Fruit fly (Drosophila melanogaster) whole organism, embryonic: ENCODE data around the gene Abl.

ENCODE experiments used
- Adf1 ChIP-seq: fragments of 200-800 bp; sonication (Bioruptor generic); IDR thresholded peaks from 2 replicates; pipeline ENCODE4 v1.3.6; 2022; ENCODE audit warnings: missing biosample characterization, missing genetic modification characterization
- B-H1 ChIP-seq: fragments of 200-800 bp; sonication (Bioruptor generic); IDR thresholded peaks from 3 replicates; pipeline ENCODE4 v1.3.6; 2022; ENCODE audit warnings: missing biosample characterization, missing genetic modification characterization
- BEAF-32 ChIP-seq: fragments of 200-800 bp; sonication (Bioruptor generic); optimal IDR thresholded peaks from 3 replicates; lab custom pipeline; 2017; ENCODE audit warnings: missing biosample characterization, missing genetic modification characterization, mild to moderate bottlenecking, moderate library complexity, missing genetic modification reagents
- CG1233 ChIP-seq: fragments of 200-800 bp; sonication (Bioruptor generic); optimal IDR thresholded peaks from 4 replicates; lab custom pipeline; 2018; ENCODE audit warnings: missing biosample characterization, mild to moderate bottlenecking, missing genetic modification characterization
- CG13775 ChIP-seq: fragments of 200-800 bp; sonication (Bioruptor generic); optimal IDR thresholded peaks from 3 replicates; lab custom pipeline; 2017; ENCODE audit warnings: missing biosample characterization, mild to moderate bottlenecking, missing genetic modification characterization
- CG16779 ChIP-seq: fragments of 200-800 bp; sonication (Bioruptor generic); IDR thresholded peaks from 2 replicates; pipeline ENCODE4 v1.3.6; 2022; ENCODE audit warnings: missing biosample characterization, missing genetic modification characterization
- CG17328 ChIP-seq: fragments of 200-800 bp; sonication (Bioruptor generic); IDR thresholded peaks from 2 replicates; pipeline ENCODE4 v1.3.6; 2022; ENCODE audit warnings: missing biosample characterization, missing genetic modification characterization
- CG31441 ChIP-seq: fragments of 200-800 bp; sonication (Bioruptor generic); IDR thresholded peaks from 2 replicates; pipeline ENCODE4 v1.3.6; 2022; ENCODE audit warnings: missing biosample characterization, missing genetic modification characterization
- CG34224 ChIP-seq: fragments of 200-800 bp; sonication (Bioruptor generic); IDR thresholded peaks from 3 replicates; pipeline ENCODE4 v1.3.6; 2022; ENCODE audit warnings: missing biosample characterization, missing genetic modification characterization; ENCODE audit not compliant: partially characterized antibody
- CG3847 ChIP-seq: fragments of 200-800 bp; sonication (Bioruptor generic); IDR thresholded peaks from 2 replicates; pipeline ENCODE4 v1.3.6; 2022; ENCODE audit warnings: missing biosample characterization, missing genetic modification characterization
- CG42726 ChIP-seq: fragments of 200-800 bp; sonication (Bioruptor generic); IDR thresholded peaks from 2 replicates; pipeline ENCODE4 v1.3.6; 2022; ENCODE audit warnings: missing biosample characterization, missing genetic modification characterization; ENCODE audit not compliant: partially characterized antibody
- CG4424 ChIP-seq: fragments of 200-800 bp; sonication (Bioruptor generic); optimal IDR thresholded peaks from 3 replicates; lab custom pipeline; 2016; ENCODE audit warnings: missing biosample characterization, missing genetic modification characterization
- CG4617 ChIP-seq: fragments of 200-800 bp; sonication (Bioruptor generic); optimal IDR thresholded peaks from 3 replicates; lab custom pipeline; 2016; ENCODE audit warnings: missing biosample characterization, missing genetic modification characterization, borderline replicate concordance
- CG4707 ChIP-seq: fragments of 200-800 bp; sonication (Bioruptor generic); optimal IDR thresholded peaks from 2 replicates; lab custom pipeline; 2018; ENCODE audit warnings: missing biosample characterization, mild to moderate bottlenecking, missing genetic modification characterization, moderate library complexity
- CG6254 ChIP-seq: fragments of 200-800 bp; sonication (Bioruptor generic); optimal IDR thresholded peaks from 3 replicates; lab custom pipeline; 2017; ENCODE audit warnings: mild to moderate bottlenecking, missing biosample characterization, missing genetic modification reagents, missing genetic modification characterization
- CG6689 ChIP-seq: fragments of 200-800 bp; sonication (Bioruptor generic); IDR thresholded peaks from 2 replicates; pipeline ENCODE4 v1.3.6; 2022; ENCODE audit warnings: missing biosample characterization, missing genetic modification characterization
- CG7745 ChIP-seq: fragments of 200-800 bp; sonication (Bioruptor generic); optimal IDR thresholded peaks from 2 replicates; lab custom pipeline; 2018; ENCODE audit warnings: missing biosample characterization, mild to moderate bottlenecking, missing genetic modification characterization, moderate library complexity
- CG8478 ChIP-seq: fragments of >200 bp; optimal IDR thresholded peaks from 2 replicates; lab custom pipeline; 2018
- CkIIα-i1 ChIP-seq: fragments of 200-800 bp; sonication (Bioruptor generic); IDR thresholded peaks from 2 replicates; pipeline ENCODE4 v1.3.6; 2022; ENCODE audit warnings: missing biosample characterization, missing genetic modification characterization
- Dip2 ChIP-seq: fragments of 200-800 bp; sonication (Bioruptor generic); IDR thresholded peaks from 2 replicates; pipeline ENCODE4 v1.3.6; 2022; ENCODE audit warnings: missing biosample characterization, missing genetic modification characterization
- Dip3 ChIP-seq: fragments of 200-800 bp; sonication (Bioruptor generic); optimal IDR thresholded peaks from 3 replicates; lab custom pipeline; 2016; ENCODE audit warnings: missing biosample characterization, missing genetic modification characterization
- Hr39 ChIP-seq: fragments of >200 bp; optimal IDR thresholded peaks from 2 replicates; lab custom pipeline; 2017
- Hr78 ChIP-seq, 2 experiments: fragments of 200-800 bp in 1 of 2; fragments of >200 bp in 1 of 2; sonication (Bioruptor generic) in 1 of 2; optimal IDR thresholded peaks; 2 replicates each; lab custom pipeline; 2017 to 2019; ENCODE audit warnings: missing biosample characterization in 2 of 2, missing genetic modification characterization in 2 of 2, mild to moderate bottlenecking in 1 of 2, moderate library complexity in 1 of 2
- Hsf ChIP-seq: fragments of 200-800 bp; sonication (Bioruptor generic); optimal IDR thresholded peaks from 3 replicates; lab custom pipeline; 2016; ENCODE audit warnings: missing biosample characterization, missing genetic modification characterization
- Jarid2 ChIP-seq: fragments of 200-800 bp; sonication (Bioruptor generic); optimal IDR thresholded peaks from 3 replicates; lab custom pipeline; 2017; ENCODE audit warnings: mild to moderate bottlenecking, missing biosample characterization, missing genetic modification reagents, missing genetic modification characterization
- Mad ChIP-seq: fragments of 200-800 bp; sonication (Bioruptor generic); optimal IDR thresholded peaks from 2 replicates; lab custom pipeline; 2016; ENCODE audit warnings: missing biosample characterization, missing genetic modification characterization
- Max ChIP-seq: fragments of 200-800 bp; sonication (Bioruptor generic); optimal IDR thresholded peaks from 2 replicates; lab custom pipeline; 2016; ENCODE audit warnings: missing biosample characterization, mild to moderate bottlenecking, missing genetic modification characterization
- Med ChIP-seq: fragments of 200-800 bp; sonication (Bioruptor generic); peaks from one replicate; lab custom pipeline; 2016; ENCODE audit warnings: missing biosample characterization, missing genetic modification characterization, mild to moderate bottlenecking, inconsistent platforms, moderate library complexity
- NFAT ChIP-seq: fragments of 200-800 bp; sonication (Bioruptor generic); IDR thresholded peaks from 2 replicates; pipeline ENCODE4 v1.3.6; 2022; ENCODE audit warnings: missing biosample characterization, missing genetic modification characterization
- Sox100B ChIP-seq: fragments of 200-800 bp; sonication (Bioruptor generic); optimal IDR thresholded peaks from 3 replicates; lab custom pipeline; 2018; ENCODE audit warnings: missing biosample characterization, mild to moderate bottlenecking, missing genetic modification characterization
- Spps ChIP-seq: fragments of 200-800 bp; sonication (Bioruptor generic); optimal IDR thresholded peaks from 2 replicates; lab custom pipeline; 2018; ENCODE audit warnings: missing biosample characterization, mild to moderate bottlenecking, missing genetic modification characterization
- abd-A ChIP-seq: fragments of 200-800 bp; sonication (Bioruptor generic); optimal IDR thresholded peaks from 3 replicates; lab custom pipeline; 2019; ENCODE audit warnings: missing biosample characterization, mild to moderate bottlenecking, missing genetic modification characterization, moderate library complexity
- ap ChIP-seq: fragments of 200-800 bp; sonication (Bioruptor generic); IDR thresholded peaks from 2 replicates; pipeline ENCODE4 v1.3.6; 2022; ENCODE audit warnings: missing biosample characterization, missing genetic modification characterization
- bigmax ChIP-seq: fragments of 200-800 bp; sonication (Bioruptor generic); optimal IDR thresholded peaks from 2 replicates; lab custom pipeline; 2018; ENCODE audit warnings: missing biosample characterization, mild to moderate bottlenecking, missing genetic modification characterization
- br ChIP-seq: fragments of >200 bp; optimal IDR thresholded peaks from 2 replicates; lab custom pipeline; 2017
- cwo ChIP-seq: fragments of 200-800 bp; sonication (Bioruptor generic); optimal IDR thresholded peaks from 3 replicates; lab custom pipeline; 2017; ENCODE audit warnings: missing biosample characterization, missing genetic modification characterization, mild to moderate bottlenecking, moderate library complexity, missing genetic modification reagents
- disco-r ChIP-seq: fragments of 200-800 bp; sonication (Bioruptor generic); optimal IDR thresholded peaks from 2 replicates; lab custom pipeline; 2016; ENCODE audit warnings: missing biosample characterization, missing genetic modification characterization
- dysf ChIP-seq: fragments of 200-800 bp; sonication (Bioruptor generic); IDR thresholded peaks from 3 replicates; pipeline ENCODE4 v1.3.6; 2022; ENCODE audit warnings: missing biosample characterization, missing genetic modification characterization
- esg ChIP-seq: fragments of 200-800 bp; sonication (Bioruptor generic); conservative IDR thresholded peaks from 2 replicates; pipeline ENCODE4 v1.3.6; 2022; ENCODE audit warnings: missing biosample characterization, missing genetic modification characterization
- inv ChIP-seq: fragments of 200-800 bp; sonication (Bioruptor generic); IDR thresholded peaks from 2 replicates; pipeline ENCODE4 v1.3.6; 2022; ENCODE audit warnings: missing biosample characterization, missing genetic modification characterization; ENCODE audit not compliant: partially characterized antibody
- pan ChIP-seq, 4 experiments: fragments of >200 bp in 3 of 4; fragments of 200-800 bp in 1 of 4; sonication (Bioruptor generic) in 1 of 4; optimal IDR thresholded peaks in 3 of 4; IDR thresholded peaks in 1 of 4; 2 replicates each; pipeline versions ENCODE4 v1.3.6 to Lab custom; 2017 to 2022; ENCODE audit warnings: missing biosample characterization in 2 of 4, missing genetic modification characterization in 2 of 4, mixed read lengths in 1 of 4
- pfk ChIP-seq: fragments of 200-800 bp; sonication (Bioruptor generic); optimal IDR thresholded peaks from 2 replicates; lab custom pipeline; 2018; ENCODE audit warnings: missing biosample characterization, mild to moderate bottlenecking, missing genetic modification characterization, moderate library complexity
- sens-2 ChIP-seq: fragments of 200-800 bp; sonication (Bioruptor generic); IDR thresholded peaks from 2 replicates; pipeline ENCODE4 v1.3.6; 2022; ENCODE audit warnings: missing biosample characterization, missing genetic modification characterization
- sob ChIP-seq: fragments of 200-800 bp; sonication (Bioruptor generic); IDR thresholded peaks from 2 replicates; pipeline ENCODE4 v1.3.6; 2022; ENCODE audit warnings: missing biosample characterization, missing genetic modification characterization
- vfl ChIP-seq: fragments of 200-800 bp; sonication (Bioruptor generic); optimal IDR thresholded peaks from 2 replicates; lab custom pipeline; 2016; ENCODE audit warnings: missing biosample characterization, missing genetic modification characterization
- wor ChIP-seq: fragments of 200-800 bp; sonication (Bioruptor generic); IDR thresholded peaks from 2 replicates; pipeline ENCODE4 v1.3.6; 2022; ENCODE audit warnings: missing biosample characterization, missing genetic modification characterization
- yki ChIP-seq: fragments of >200 bp; optimal IDR thresholded peaks from 3 replicates; lab custom pipeline; 2018
- zen ChIP-seq: fragments of 200-800 bp; sonication (Bioruptor generic); optimal IDR thresholded peaks from 3 replicates; lab custom pipeline; 2018; ENCODE audit warnings: missing biosample characterization, mild to moderate bottlenecking, missing genetic modification characterization, moderate library complexity

The Abl gene

dm6 chr3L:16661167-16662109 lies 13.8 kb upstream of the Abl start, which contains the start of gene Baldspot (continued):
- TF ChIP-seq CG16779 (GFP tag; lab: Robert Waterston, UW) (no peak), bigmax (GFP tag; lab: Kevin White, UChicago) (peak; percentile 54), esg (GFP tag; lab: Robert Waterston, UW) (no peak), BEAF-32 (GFP tag; lab: Kevin White, UChicago) (peak; percentile 68), CG34224 (GFP tag; lab: Robert Waterston, UW) (peak; percentile 72), Dip3 (GFP tag; lab: Kevin White, UChicago) (peak; percentile 55), inv (GFP tag; lab: Robert Waterston, UW) (0 out of 2 replicates have a peak, but pooled peaks have one; percentile 15), CG13775 (GFP tag; lab: Kevin White, UChicago) (peak; percentile 10), sob (GFP tag; lab: Robert Waterston, UW) (peak; percentile 51), Jarid2 (peak; percentile 95), pfk (GFP tag; lab: Kevin White, UChicago) (no peak), Spps (tag; lab: Kevin White, UChicago) (peak; percentile 77), CG4707 (GFP tag; lab: Kevin White, UChicago) (no peak), CG17328 (peak; percentile 41; the same call in 1 of the 2 replicates), CG8478 (lab: Kevin White, UChicago) (no peak), CG6254 (GFP tag; lab: Kevin White, UChicago) (peak; percentile 80), br (lab: Kevin White, UChicago) (no peak), Hr39 (lab: Kevin White, UChicago) (no peak), sens-2 (GFP tag; lab: Robert Waterston, UW) (no peak), B-H1 (GFP tag; lab: Robert Waterston, UW) (peak; percentile 44; the same call in 1 of the 3 replicates), abd-A (peak; percentile 85), CG4617 (GFP tag; lab: Kevin White, UChicago) (no peak), Hsf (GFP tag; lab: Kevin White, UChicago) (peak; percentile 30), CG42726 (GFP tag; lab: Robert Waterston, UW) (peak; percentile 74; the same call in 1 of the 2 replicates), wor (no peak), CG31441 (peak; percentile 60), CG7745 (tag; lab: Kevin White, UChicago) (no peak), yki (no peak), Mad (peak; percentile 23), CG1233 (GFP tag; lab: Kevin White, UChicago) (peak; percentile 84), Adf1 (GFP tag; lab: Robert Waterston, UW) (peak; percentile 76), NFAT (GFP tag; lab: Robert Waterston, UW) (peak; percentile 35; the same call in 1 of the 2 replicates), CG4424 (GFP tag; lab: Kevin White, UChicago) (peak; percentile 84), CkIIα-i1 (GFP tag; lab: Robert Waterston, UW) (no peak), cwo (GFP tag; lab: Kevin White, UChicago) (peak; percentile 83), pan (optimal IDR thresholded peaks at IDR 0.05; lab: Kevin White, UChicago) (peak in 1 of 2 experiments; percentile 53), pan (GFP tag; optimal IDR thresholded peaks at IDR 0.05 in 1 of 2, IDR thresholded peaks at IDR 0.05 in 1 of 2) (peak in 1 of 2 experiments; percentile 64), disco-r (GFP tag; lab: Kevin White, UChicago) (no peak), ap (GFP tag; lab: Robert Waterston, UW) (0 out of 2 replicates have a peak, but pooled peaks have one; percentile 8), Sox100B (GFP tag; lab: Kevin White, UChicago) (peak; percentile 86), vfl (GFP tag; lab: Kevin White, UChicago) (no peak), Hr78 (GFP tag; optimal IDR thresholded peaks at IDR 0.05; lab: Kevin White, UChicago) (peak in 1 of 2 experiments; percentile 26), CG3847 (GFP tag; lab: Robert Waterston, UW) (peak; percentile 52; the same call in 1 of the 2 replicates), dysf (GFP tag; lab: Robert Waterston, UW) (peak; percentile 84), zen (peak; percentile 57), Dip2 (GFP tag; lab: Robert Waterston, UW) (no peak), CG6689 (GFP tag; lab: Robert Waterston, UW) (peak; percentile 69), Max (GFP tag; lab: Kevin White, UChicago) (peak; percentile 76), Med (GFP tag; lab: Kevin White, UChicago) (peak; percentile 96)
